Worm (Caenorhabditis elegans) whole organism, early embryonic: ENCODE measurements around the gene H41C03.1.

Source experiments
- B0310.2 ChIP-seq: sonication (generic microtip); optimal IDR thresholded peaks from 2 replicates; lab custom pipeline; 2016; ENCODE audit warnings: mild to moderate bottlenecking, missing genetic modification characterization, missing compliant biosample characterization
- F13C5.2 ChIP-seq: sonication (generic microtip); optimal IDR thresholded peaks from 2 replicates; lab custom pipeline; 2017; ENCODE audit warnings: mild to moderate bottlenecking, missing genetic modification characterization, inconsistent platforms, missing compliant biosample characterization
- aly-1 ChIP-seq: sonication (generic microtip); optimal IDR thresholded peaks from 2 replicates; lab custom pipeline; 2016; ENCODE audit warnings: missing genetic modification characterization, missing compliant biosample characterization
- ama-1 ChIP-seq: fragments of 150-350 bp; optimal IDR thresholded peaks from 2 replicates; lab custom pipeline; 2014
- ceh-13 ChIP-seq: fragments of 200-800 bp; sonication (Bioruptor generic); optimal IDR thresholded peaks from 2 replicates; lab custom pipeline; 2018; ENCODE audit warnings: mild to moderate bottlenecking, missing genetic modification characterization, missing compliant biosample characterization
- ceh-36 ChIP-seq: sonication (generic microtip); optimal IDR thresholded peaks from 2 replicates; lab custom pipeline; 2016; ENCODE audit warnings: missing genetic modification characterization, inconsistent platforms, missing compliant biosample characterization
- ets-7 ChIP-seq: sonication (generic microtip); optimal IDR thresholded peaks from 2 replicates; lab custom pipeline; 2016; ENCODE audit warnings: missing genotype, missing genetic modification characterization, missing compliant biosample characterization
- flt-1 ChIP-seq: fragments of 200-800 bp; sonication (Bioruptor generic); IDR thresholded peaks from 2 replicates; pipeline ENCODE4 v1.3.6; 2022; ENCODE audit warnings: missing genetic modification characterization, missing compliant biosample characterization
- hmbx-1 ChIP-seq: sonication (generic microtip); optimal IDR thresholded peaks from 2 replicates; lab custom pipeline; 2016; ENCODE audit warnings: mild to moderate bottlenecking, missing genetic modification characterization, missing compliant biosample characterization
- hmg-4 ChIP-seq: fragments of 200-800 bp; sonication (Bioruptor generic); optimal IDR thresholded peaks from 2 replicates; lab custom pipeline; 2018; ENCODE audit warnings: mild to moderate bottlenecking, missing genetic modification characterization, missing compliant biosample characterization
- hnd-1 ChIP-seq: sonication (generic microtip); optimal IDR thresholded peaks from 2 replicates; lab custom pipeline; 2016; ENCODE audit warnings: missing genetic modification characterization, missing compliant biosample characterization
- pes-1 ChIP-seq: fragments of 200-800 bp; sonication (Bioruptor generic); IDR thresholded peaks from 2 replicates; pipeline ENCODE4 v1.3.6; 2022; ENCODE audit warnings: missing genetic modification reagents, missing genetic modification characterization, missing compliant biosample characterization
- scrt-1 ChIP-seq: fragments of 200-800 bp; sonication (Bioruptor generic); IDR thresholded peaks from 2 replicates; pipeline ENCODE4 v1.3.6; 2022; ENCODE audit warnings: missing genetic modification characterization, missing compliant biosample characterization
- sea-1 ChIP-seq: fragments of 200-800 bp; sonication (Bioruptor generic); conservative IDR thresholded peaks from 2 replicates; pipeline ENCODE4 v1.3.6; 2022; ENCODE audit warnings: missing genetic modification characterization, missing compliant biosample characterization
- tbx-11 ChIP-seq: fragments of 200-800 bp; sonication (Bioruptor generic); IDR thresholded peaks from 2 replicates; pipeline ENCODE4 v1.3.6; 2022; ENCODE audit warnings: missing genetic modification characterization, missing compliant biosample characterization
- tbx-37 ChIP-seq: fragments of 200-800 bp; sonication (Bioruptor generic); conservative IDR thresholded peaks from 2 replicates; pipeline ENCODE4 v1.3.6; 2022; ENCODE audit warnings: missing genetic modification reagents, missing genetic modification characterization, missing compliant biosample characterization
- tra-4 ChIP-seq: sonication (generic microtip); optimal IDR thresholded peaks from 2 replicates; lab custom pipeline; 2017; ENCODE audit warnings: missing genetic modification characterization, missing compliant biosample characterization

The H41C03.1 gene

ce11 chrII:5899080-5899479 is 44.9 kb downstream of the H41C03.1 start:
- TF ChIP-seq ceh-13 (GFP tag; lab: Kevin White, UChicago) (no peak), sea-1 (GFP tag; lab: Robert Waterston, UW) (no peak), pes-1 (GFP tag; lab: Robert Waterston, UW) (no peak), ets-7 (no peak), ama-1 (no peak), aly-1 (no peak), F13C5.2 (tag; lab: Kevin White, UChicago) (no peak), B0310.2 (tag; lab: Kevin White, UChicago) (no peak), tbx-11 (no peak), tbx-37 (GFP tag; lab: Robert Waterston, UW) (no peak)

ce11 chrII:5899865-5900486 is 45.8 kb downstream of the H41C03.1 start:
- TF ChIP-seq scrt-1 (GFP tag; lab: Robert Waterston, UW) (no peak), ets-7 (no peak), hnd-1 (tag; lab: Kevin White, UChicago) (no peak), sea-1 (GFP tag; lab: Robert Waterston, UW) (no peak), tra-4 (tag; lab: Kevin White, UChicago) (no peak), F13C5.2 (tag; lab: Kevin White, UChicago) (no peak), flt-1 (no peak), tbx-37 (GFP tag; lab: Robert Waterston, UW) (no peak), ceh-13 (GFP tag; lab: Kevin White, UChicago) (no peak), ceh-36 (tag; lab: Kevin White, UChicago) (no peak), aly-1 (no peak), B0310.2 (tag; lab: Kevin White, UChicago) (no peak)

ce11 chrII:5901407-5902026 is 47.3 kb downstream of the H41C03.1 start:
- TF ChIP-seq aly-1 (peak; percentile 34), pes-1 (GFP tag; lab: Robert Waterston, UW) (no peak), ama-1 (no peak)

ce11 chrII:5902139-5902538 is 47.9 kb downstream of the H41C03.1 start:
- TF ChIP-seq tbx-37 (GFP tag; lab: Robert Waterston, UW) (no peak), hmbx-1 (no peak), hnd-1 (tag; lab: Kevin White, UChicago) (no peak), ama-1 (no peak), tra-4 (tag; lab: Kevin White, UChicago) (no peak), hmg-4 (GFP tag; lab: Kevin White, UChicago) (no peak), B0310.2 (tag; lab: Kevin White, UChicago) (no peak), ceh-36 (tag; lab: Kevin White, UChicago) (no peak), aly-1 (no peak), F13C5.2 (tag; lab: Kevin White, UChicago) (no peak), ets-7 (no peak), tbx-11 (no peak), scrt-1 (GFP tag; lab: Robert Waterston, UW) (no peak), ceh-13 (GFP tag; lab: Kevin White, UChicago) (no peak), pes-1 (GFP tag; lab: Robert Waterston, UW) (no peak), flt-1 (no peak), sea-1 (GFP tag; lab: Robert Waterston, UW) (no peak)

- TF ChIP-seq pes-1 (GFP tag; lab: Robert Waterston, UW) (no peak), ceh-13 (GFP tag; lab: Kevin White, UChicago) (no peak), B0310.2 (tag; lab: Kevin White, UChicago) (no peak), tbx-37 (GFP tag; lab: Robert Waterston, UW) (no peak), ets-7 (no peak), aly-1 (no peak), flt-1 (no peak)
Observed at ce11 chrII:5904252-5904651, 50.0 kb downstream of the H41C03.1 start, which contains the start of gene tsp-18. tsp-18 (plus strand) TSS chrII:5904552.

ce11 chrII:5906274-5906673 is 52.1 kb downstream of the H41C03.1 start, which contains the start of gene F59G1.8:
F59G1.8 (plus strand) TSS chrII:5906566.
- TF ChIP-seq ama-1 (no peak), F13C5.2 (tag; lab: Kevin White, UChicago) (no peak), hmg-4 (GFP tag; lab: Kevin White, UChicago) (no peak), tbx-11 (no peak), tra-4 (tag; lab: Kevin White, UChicago) (no peak), hmbx-1 (no peak), tbx-37 (GFP tag; lab: Robert Waterston, UW) (no peak), scrt-1 (GFP tag; lab: Robert Waterston, UW) (no peak), ceh-36 (tag; lab: Kevin White, UChicago) (no peak), flt-1 (no peak)
